Worm (Caenorhabditis elegans) whole organism, early embryonic: Measurements from ENCODE around the gene Y52E8A.1.

Source experiments
- B0310.2 ChIP-seq: sonication (generic microtip); optimal IDR thresholded peaks from 2 replicates; lab custom pipeline; 2016; ENCODE audit warnings: mild to moderate bottlenecking, missing genetic modification characterization, missing compliant biosample characterization
- F13C5.2 ChIP-seq: sonication (generic microtip); optimal IDR thresholded peaks from 2 replicates; lab custom pipeline; 2017; ENCODE audit warnings: mild to moderate bottlenecking, missing genetic modification characterization, inconsistent platforms, missing compliant biosample characterization
- aly-1 ChIP-seq: sonication (generic microtip); optimal IDR thresholded peaks from 2 replicates; lab custom pipeline; 2016; ENCODE audit warnings: missing genetic modification characterization, missing compliant biosample characterization
- ama-1 ChIP-seq: fragments of 150-350 bp; optimal IDR thresholded peaks from 2 replicates; lab custom pipeline; 2014
- ceh-13 ChIP-seq: fragments of 200-800 bp; sonication (Bioruptor generic); optimal IDR thresholded peaks from 2 replicates; lab custom pipeline; 2018; ENCODE audit warnings: mild to moderate bottlenecking, missing genetic modification characterization, missing compliant biosample characterization
- ceh-36 ChIP-seq: sonication (generic microtip); optimal IDR thresholded peaks from 2 replicates; lab custom pipeline; 2016; ENCODE audit warnings: missing genetic modification characterization, inconsistent platforms, missing compliant biosample characterization
- ets-7 ChIP-seq: sonication (generic microtip); optimal IDR thresholded peaks from 2 replicates; lab custom pipeline; 2016; ENCODE audit warnings: missing genotype, missing genetic modification characterization, missing compliant biosample characterization
- flt-1 ChIP-seq: fragments of 200-800 bp; sonication (Bioruptor generic); IDR thresholded peaks from 2 replicates; pipeline ENCODE4 v1.3.6; 2022; ENCODE audit warnings: missing genetic modification characterization, missing compliant biosample characterization
- hmbx-1 ChIP-seq: sonication (generic microtip); optimal IDR thresholded peaks from 2 replicates; lab custom pipeline; 2016; ENCODE audit warnings: mild to moderate bottlenecking, missing genetic modification characterization, missing compliant biosample characterization
- hmg-4 ChIP-seq: fragments of 200-800 bp; sonication (Bioruptor generic); optimal IDR thresholded peaks from 2 replicates; lab custom pipeline; 2018; ENCODE audit warnings: mild to moderate bottlenecking, missing genetic modification characterization, missing compliant biosample characterization
- hnd-1 ChIP-seq: sonication (generic microtip); optimal IDR thresholded peaks from 2 replicates; lab custom pipeline; 2016; ENCODE audit warnings: missing genetic modification characterization, missing compliant biosample characterization
- pes-1 ChIP-seq: fragments of 200-800 bp; sonication (Bioruptor generic); IDR thresholded peaks from 2 replicates; pipeline ENCODE4 v1.3.6; 2022; ENCODE audit warnings: missing genetic modification reagents, missing genetic modification characterization, missing compliant biosample characterization
- scrt-1 ChIP-seq: fragments of 200-800 bp; sonication (Bioruptor generic); IDR thresholded peaks from 2 replicates; pipeline ENCODE4 v1.3.6; 2022; ENCODE audit warnings: missing genetic modification characterization, missing compliant biosample characterization
- sea-1 ChIP-seq: fragments of 200-800 bp; sonication (Bioruptor generic); conservative IDR thresholded peaks from 2 replicates; pipeline ENCODE4 v1.3.6; 2022; ENCODE audit warnings: missing genetic modification characterization, missing compliant biosample characterization
- tbx-11 ChIP-seq: fragments of 200-800 bp; sonication (Bioruptor generic); IDR thresholded peaks from 2 replicates; pipeline ENCODE4 v1.3.6; 2022; ENCODE audit warnings: missing genetic modification characterization, missing compliant biosample characterization
- tbx-37 ChIP-seq: fragments of 200-800 bp; sonication (Bioruptor generic); conservative IDR thresholded peaks from 2 replicates; pipeline ENCODE4 v1.3.6; 2022; ENCODE audit warnings: missing genetic modification reagents, missing genetic modification characterization, missing compliant biosample characterization
- tra-4 ChIP-seq: sonication (generic microtip); optimal IDR thresholded peaks from 2 replicates; lab custom pipeline; 2017; ENCODE audit warnings: missing genetic modification characterization, missing compliant biosample characterization

Gene Y52E8A.1

DNA sequence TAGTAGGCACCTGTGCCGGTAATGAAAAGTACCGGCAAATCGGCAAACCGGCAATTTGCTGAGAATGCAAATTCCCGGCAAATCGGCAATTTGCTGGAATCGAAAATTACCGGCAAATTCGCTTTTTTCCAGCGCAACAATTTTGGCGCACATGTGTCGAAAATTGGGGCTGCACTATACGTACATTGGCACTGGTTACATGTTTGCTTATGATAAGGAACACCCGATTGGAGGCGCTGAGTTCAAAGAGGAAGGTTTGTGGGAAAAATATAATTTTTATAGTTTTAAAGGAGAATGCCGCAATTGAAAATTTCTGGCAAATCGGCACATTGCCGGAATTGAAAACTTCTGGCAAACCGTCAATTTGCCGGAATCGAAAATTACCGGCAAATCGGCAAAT is 24.6 kb upstream of the Y52E8A.1 start:
- TF ChIP-seq sea-1 (GFP tag; lab: Robert Waterston, UW) (no peak), tbx-11 (GFP tag; lab: Robert Waterston, UW) (no peak), hmg-4 (GFP tag; lab: Kevin White, UChicago) (no peak), ets-7 (tag; lab: Kevin White, UChicago) (no peak), aly-1 (tag; lab: Kevin White, UChicago) (no peak), hnd-1 (tag; lab: Kevin White, UChicago) (no peak), pes-1 (GFP tag; lab: Robert Waterston, UW) (no peak), F13C5.2 (tag; lab: Kevin White, UChicago) (no peak), hmbx-1 (no peak), ceh-13 (GFP tag; lab: Kevin White, UChicago) (no peak), ceh-36 (tag; lab: Kevin White, UChicago) (no peak), tbx-37 (GFP tag; lab: Robert Waterston, UW) (no peak), B0310.2 (tag; lab: Kevin White, UChicago) (no peak), scrt-1 (GFP tag; lab: Robert Waterston, UW) (no peak), flt-1 (GFP tag; lab: Robert Waterston, UW) (no peak), ama-1 (lab: Kevin White, UChicago) (no peak)

ce11 chrII:4299227-4299703 is 22.6 kb upstream of the Y52E8A.1 start, which contains the start of gene sco-1:
Gene sco-1 (plus strand): TSS chrII:4299653.
- TF ChIP-seq hmbx-1: no peak
- TF ChIP-seq scrt-1 (GFP tag; lab: Robert Waterston, UW): no peak
- peak; percentile 65 for TF ChIP-seq hmg-4 (GFP tag; lab: Kevin White, UChicago)
- TF ChIP-seq sea-1 (GFP tag; lab: Robert Waterston, UW): 0 out of 2 replicates have a peak, but pooled peaks have one; percentile 56
- TF ChIP-seq ets-7 (tag; lab: Kevin White, UChicago): no peak
- peak; percentile 20 for TF ChIP-seq B0310.2 (tag; lab: Kevin White, UChicago)
- no peak for TF ChIP-seq tra-4 (tag; lab: Kevin White, UChicago)
- peak; percentile 75 for TF ChIP-seq F13C5.2 (tag; lab: Kevin White, UChicago)
- TF ChIP-seq tbx-11 (GFP tag; lab: Robert Waterston, UW): no peak
- peak; percentile 70; the same call in 1 of the 2 replicates for TF ChIP-seq tbx-37 (GFP tag; lab: Robert Waterston, UW)
- peak; percentile 66 for TF ChIP-seq pes-1 (GFP tag; lab: Robert Waterston, UW)
- peak; percentile 45; the same call in 1 of the 2 replicates for TF ChIP-seq flt-1 (GFP tag; lab: Robert Waterston, UW)

DNA sequence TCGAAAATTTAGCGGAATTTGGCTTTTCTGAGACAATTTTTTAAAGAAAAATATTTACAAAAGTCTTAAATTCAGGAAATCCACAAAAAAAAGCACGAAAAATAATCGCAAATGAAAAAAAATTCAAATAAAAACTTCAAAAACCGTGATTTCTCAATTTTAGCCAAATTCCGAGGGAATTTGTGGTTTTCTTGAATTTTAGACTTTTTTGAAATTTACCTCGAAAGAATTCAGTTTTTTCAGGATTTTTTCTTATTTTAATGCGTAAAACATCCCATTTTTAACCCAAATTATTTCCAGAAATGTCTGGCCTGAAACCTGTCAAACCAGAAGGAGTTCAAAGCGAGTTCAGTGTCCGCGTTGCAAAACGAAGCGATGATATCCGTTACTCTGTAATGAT is 20.6 kb upstream of the Y52E8A.1 start, which contains the start of gene gtf-2F1:
Gene gtf-2F1 (plus strand): TSS at position 301 of the 400 bp plus-strand sequence.
- no peak for TF ChIP-seq scrt-1 (GFP tag; lab: Robert Waterston, UW)

DNA sequence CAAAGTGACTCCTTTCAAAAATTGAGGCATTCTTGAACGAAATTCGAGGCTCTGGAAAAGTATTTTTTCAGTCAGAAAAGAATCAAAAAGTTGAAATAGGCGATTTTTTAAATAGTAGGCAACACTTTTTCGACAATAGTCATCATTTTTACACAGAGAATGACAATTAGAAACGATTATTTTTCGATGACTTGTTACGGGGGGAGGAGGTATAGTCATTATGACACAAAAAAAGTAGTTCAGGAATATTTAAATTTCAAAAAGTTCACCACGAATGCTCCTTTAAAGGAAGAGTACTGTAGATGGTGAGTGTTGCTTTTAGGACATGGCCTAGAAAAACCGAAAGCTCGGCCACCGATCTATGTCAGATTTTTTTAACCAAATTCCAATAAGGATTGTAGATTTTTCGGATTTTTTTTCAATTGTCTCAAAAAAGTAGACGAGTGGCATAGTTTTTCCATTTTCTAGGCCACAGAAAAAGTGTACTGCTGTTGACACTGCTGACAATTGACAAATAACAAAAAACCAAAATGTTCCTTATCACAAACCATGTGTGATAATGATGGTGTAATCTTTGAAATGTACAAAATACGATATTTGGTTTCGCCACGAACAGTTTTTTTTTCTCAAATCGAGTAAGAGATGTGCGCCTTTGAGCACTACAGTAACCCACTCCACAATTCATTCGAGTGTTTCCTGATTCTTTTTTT is 14.8 kb upstream of the Y52E8A.1 start, which contains the start of gene Y52E8A.3:
Gene Y52E8A.3 (minus strand): TSS at position 51 of the 710 bp plus-strand sequence.
- TF ChIP-seq tbx-37 (GFP tag; lab: Robert Waterston, UW): no peak
- TF ChIP-seq tbx-11 (GFP tag; lab: Robert Waterston, UW): no peak
- no peak for TF ChIP-seq ceh-36 (tag; lab: Kevin White, UChicago)
- no peak for TF ChIP-seq ama-1 (lab: Kevin White, UChicago)
- no peak for TF ChIP-seq sea-1 (GFP tag; lab: Robert Waterston, UW)
- TF ChIP-seq ceh-13 (GFP tag; lab: Kevin White, UChicago): no peak
- TF ChIP-seq hmg-4 (GFP tag; lab: Kevin White, UChicago): no peak
- no peak for TF ChIP-seq scrt-1 (GFP tag; lab: Robert Waterston, UW)
- TF ChIP-seq aly-1 (tag; lab: Kevin White, UChicago): no peak
- no peak for TF ChIP-seq hmbx-1
- TF ChIP-seq flt-1 (GFP tag; lab: Robert Waterston, UW): no peak
- TF ChIP-seq tra-4 (tag; lab: Kevin White, UChicago): no peak
- TF ChIP-seq hnd-1 (tag; lab: Kevin White, UChicago): no peak
- TF ChIP-seq ets-7 (tag; lab: Kevin White, UChicago): no peak
- TF ChIP-seq pes-1 (GFP tag; lab: Robert Waterston, UW): no peak

- TF ChIP-seq ceh-36 (tag; lab: Kevin White, UChicago): peak; percentile 39
- no peak for TF ChIP-seq aly-1 (tag; lab: Kevin White, UChicago)
- no peak for TF ChIP-seq ets-7 (tag; lab: Kevin White, UChicago)
- TF ChIP-seq hnd-1 (tag; lab: Kevin White, UChicago): no peak
Measured at ce11 chrII:4312115-4312514, 9.8 kb upstream of the Y52E8A.1 start, which contains the start of gene plep-1. Gene plep-1 (minus strand): TSS chrII:4312215.

DNA sequence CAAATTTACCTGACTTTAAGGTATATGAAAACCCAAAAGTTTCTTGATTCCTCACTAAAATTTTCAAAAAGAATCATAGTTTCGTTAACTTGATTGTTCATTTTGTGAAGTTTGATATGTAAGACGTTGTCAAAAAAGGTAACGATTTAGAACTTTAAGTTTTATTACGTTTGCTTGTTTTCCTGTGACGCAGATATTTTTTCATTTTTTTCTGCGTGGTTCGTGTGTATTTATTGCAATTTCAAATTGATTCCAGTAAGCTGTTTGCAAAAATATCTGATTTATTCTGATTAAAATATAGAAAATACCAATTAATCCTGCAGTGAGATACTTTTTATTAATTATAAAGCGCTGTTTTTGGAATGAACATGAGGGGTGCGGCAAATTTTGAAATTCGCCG is 5.9 kb upstream of the Y52E8A.1 start, which contains the start of gene srw-40:
Gene srw-40 (minus strand): TSS at position 101 of the 400 bp plus-strand sequence.
- no peak for TF ChIP-seq sea-1 (GFP tag; lab: Robert Waterston, UW)
- no peak for TF ChIP-seq tra-4 (tag; lab: Kevin White, UChicago)
- no peak for TF ChIP-seq B0310.2 (tag; lab: Kevin White, UChicago)
- TF ChIP-seq ets-7 (tag; lab: Kevin White, UChicago): no peak

DNA sequence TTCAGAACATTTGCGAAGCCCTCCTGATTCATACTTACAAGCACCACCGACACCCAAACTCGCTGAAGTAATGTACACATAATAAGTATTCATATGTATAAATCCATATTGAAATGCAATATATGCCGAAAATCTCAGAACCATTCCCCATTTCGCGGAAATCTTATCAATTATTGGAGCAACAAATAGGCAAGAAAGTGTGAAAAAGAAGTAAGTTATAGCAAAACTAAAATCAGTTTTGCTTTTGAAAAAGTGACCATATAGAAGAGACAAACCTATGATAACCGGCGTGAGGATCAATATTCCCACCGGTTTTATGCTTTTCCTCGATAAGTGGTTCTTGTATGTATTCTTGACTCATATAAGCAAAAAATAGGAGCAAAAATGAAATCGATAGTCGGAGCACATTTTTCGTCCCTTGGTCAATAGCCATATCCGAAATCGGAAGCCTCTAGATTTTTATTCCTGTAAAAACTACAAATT is 2.3 kb upstream of the Y52E8A.1 start, which contains the start of gene Y52E8A.6:
Gene Y52E8A.6 (minus strand): TSS at position 433 of the 483 bp plus-strand sequence.
- no peak for TF ChIP-seq ceh-36 (tag; lab: Kevin White, UChicago)
- no peak for TF ChIP-seq tra-4 (tag; lab: Kevin White, UChicago)
- TF ChIP-seq tbx-11 (GFP tag; lab: Robert Waterston, UW): no peak
- TF ChIP-seq ets-7 (tag; lab: Kevin White, UChicago): no peak
- TF ChIP-seq scrt-1 (GFP tag; lab: Robert Waterston, UW): no peak
- TF ChIP-seq aly-1 (tag; lab: Kevin White, UChicago): no peak
- TF ChIP-seq hmg-4 (GFP tag; lab: Kevin White, UChicago): no peak
- no peak for TF ChIP-seq B0310.2 (tag; lab: Kevin White, UChicago)
- TF ChIP-seq pes-1 (GFP tag; lab: Robert Waterston, UW): no peak
- TF ChIP-seq hnd-1 (tag; lab: Kevin White, UChicago): no peak
- no peak for TF ChIP-seq tbx-37 (GFP tag; lab: Robert Waterston, UW)
- TF ChIP-seq flt-1 (GFP tag; lab: Robert Waterston, UW): no peak
- TF ChIP-seq ceh-13 (GFP tag; lab: Kevin White, UChicago): no peak
